Fruit fly (Drosophila melanogaster) Kc167 (cell line): ENCODE measurements around the gene mTerf3.

ENCODE experiments used
- Myc ChIP-seq: fragments of >200 bp; optimal IDR thresholded peaks from 2 replicates; lab custom pipeline; 2017; ENCODE audit warnings: missing external identifiers
- insv ChIP-seq: fragments of >200 bp; optimal IDR thresholded peaks from 3 replicates; lab custom pipeline; 2018; ENCODE audit warnings: missing external identifiers
- psq ChIP-seq: fragments of >200 bp; optimal IDR thresholded peaks from 2 replicates; lab custom pipeline; 2017; ENCODE audit warnings: missing external identifiers

dm6 chr3L:20565561-20566128 is 45.1 kb upstream of the mTerf3 start:
- TF ChIP-seq Myc (lab: Kevin White, UChicago), result no peak
- TF ChIP-seq psq (lab: Kevin White, UChicago), result no peak
- TF ChIP-seq insv (lab: Kevin White, UChicago), result no peak
